Worm (Caenorhabditis elegans) whole organism, late embryonic: ENCODE results near the gene dcs-1.

Experiments
- C08G9.2 ChIP-seq: sonication (generic microtip); optimal IDR thresholded peaks from 2 replicates; lab custom pipeline; 2016; ENCODE audit warnings: mild to moderate bottlenecking, missing genetic modification characterization, moderate library complexity, missing compliant biosample characterization
- T23F11.4 ChIP-seq: fragments of 200-800 bp; sonication (Bioruptor generic); optimal IDR thresholded peaks from 2 replicates; lab custom pipeline; 2018; ENCODE audit warnings: mild to moderate bottlenecking, missing genetic modification characterization, missing compliant biosample characterization
- Y22D7AL.16 ChIP-seq: sonication (generic microtip); optimal IDR thresholded peaks from 2 replicates; lab custom pipeline; 2016; ENCODE audit warnings: missing genetic modification characterization, missing compliant biosample characterization
- ahr-1 ChIP-seq: sonication (generic microtip); optimal IDR thresholded peaks from 2 replicates; lab custom pipeline; 2016; ENCODE audit warnings: missing genetic modification characterization, missing compliant biosample characterization
- ceh-18 ChIP-seq: sonication (generic microtip); optimal IDR thresholded peaks from 2 replicates; lab custom pipeline; 2016; ENCODE audit warnings: missing genetic modification characterization, missing compliant biosample characterization
- ceh-19 ChIP-seq: fragments of 200-800 bp; sonication (Bioruptor generic); optimal IDR thresholded peaks from 2 replicates; lab custom pipeline; 2018; ENCODE audit warnings: mild to moderate bottlenecking, missing genetic modification characterization, missing compliant biosample characterization
- ceh-34 ChIP-seq: sonication (generic microtip); optimal IDR thresholded peaks from 2 replicates; lab custom pipeline; 2016; ENCODE audit warnings: mild to moderate bottlenecking, missing genetic modification characterization, missing compliant biosample characterization
- ceh-45 ChIP-seq: fragments of 200-800 bp; sonication (Bioruptor generic); IDR thresholded peaks from 2 replicates; pipeline ENCODE4 v1.3.6; 2022; ENCODE audit warnings: missing genetic modification reagents, missing genetic modification characterization, missing compliant biosample characterization
- ceh-48 ChIP-seq: sonication (generic microtip); optimal IDR thresholded peaks from 2 replicates; lab custom pipeline; 2016; ENCODE audit warnings: missing genetic modification characterization, inconsistent platforms, missing compliant biosample characterization
- ceh-9 ChIP-seq: sonication (generic microtip); optimal IDR thresholded peaks from 2 replicates; lab custom pipeline; 2016; ENCODE audit warnings: mild to moderate bottlenecking, missing genetic modification characterization, inconsistent platforms, missing compliant biosample characterization
- che-1 ChIP-seq: sonication (generic microtip); optimal IDR thresholded peaks from 2 replicates; lab custom pipeline; 2016; ENCODE audit warnings: mild to moderate bottlenecking, missing genetic modification characterization, missing compliant biosample characterization
- dve-1 ChIP-seq: sonication (generic microtip); optimal IDR thresholded peaks from 2 replicates; lab custom pipeline; 2017; ENCODE audit warnings: antibody characterized with exemption, mild to moderate bottlenecking, missing genetic modification characterization, missing compliant biosample characterization
- fkh-6 ChIP-seq: sonication (generic microtip); optimal IDR thresholded peaks from 2 replicates; lab custom pipeline; 2016; ENCODE audit warnings: missing genetic modification characterization, missing compliant biosample characterization
- gmeb-2 ChIP-seq: sonication (generic microtip); optimal IDR thresholded peaks from 2 replicates; lab custom pipeline; 2016; ENCODE audit warnings: missing genetic modification characterization, inconsistent platforms, missing compliant biosample characterization
- hlh-15 ChIP-seq: sonication (generic microtip); optimal IDR thresholded peaks from 2 replicates; lab custom pipeline; 2016; ENCODE audit warnings: missing genetic modification characterization, missing compliant biosample characterization
- hlh-6 ChIP-seq: sonication (generic microtip); optimal IDR thresholded peaks from 2 replicates; lab custom pipeline; 2016; ENCODE audit warnings: missing genotype, missing genetic modification characterization, missing compliant biosample characterization
- hlh-8 ChIP-seq: sonication (generic microtip); optimal IDR thresholded peaks from 2 replicates; lab custom pipeline; 2016; ENCODE audit warnings: missing genotype, missing genetic modification characterization, missing compliant biosample characterization
- madf-2 ChIP-seq: sonication (generic microtip); optimal IDR thresholded peaks from 2 replicates; lab custom pipeline; 2017; ENCODE audit warnings: missing genetic modification characterization, missing compliant biosample characterization
- mec-3 ChIP-seq: sonication (generic microtip); optimal IDR thresholded peaks from 2 replicates; lab custom pipeline; 2016; ENCODE audit warnings: borderline replicate concordance, missing genetic modification characterization, missing compliant biosample characterization
- nfya-1 ChIP-seq: sonication (generic microtip); optimal IDR thresholded peaks from 2 replicates; lab custom pipeline; 2017; ENCODE audit warnings: missing genetic modification characterization, mild to moderate bottlenecking, missing compliant biosample characterization, antibody characterized with exemption, moderate library complexity
- nhr-11 ChIP-seq: fragments of 150-350 bp; optimal IDR thresholded peaks from 2 replicates; lab custom pipeline; 2014; ENCODE audit warnings: missing biosample characterization, missing genetic modification characterization
- npax-4 ChIP-seq: sonication (generic microtip); optimal IDR thresholded peaks from 2 replicates; lab custom pipeline; 2016; ENCODE audit warnings: missing genetic modification characterization, missing compliant biosample characterization
- pat-9 ChIP-seq: fragments of 200-800 bp; sonication (Bioruptor generic); optimal IDR thresholded peaks from 2 replicates; lab custom pipeline; 2018; ENCODE audit warnings: mild to moderate bottlenecking, missing genetic modification characterization, moderate library complexity, missing compliant biosample characterization
- pax-1 ChIP-seq: fragments of 150-350 bp; optimal IDR thresholded peaks from 2 replicates; lab custom pipeline; 2014; ENCODE audit warnings: missing biosample characterization, missing genetic modification characterization
- pros-1 ChIP-seq: fragments of 150-350 bp; optimal IDR thresholded peaks from 2 replicates; lab custom pipeline; 2014; ENCODE audit warnings: missing biosample characterization, missing genetic modification reagents, missing genetic modification characterization
- ref-2 ChIP-seq: sonication (generic microtip); optimal IDR thresholded peaks from 2 replicates; lab custom pipeline; 2016; ENCODE audit warnings: missing genetic modification characterization, missing compliant biosample characterization
- sdc-2 ChIP-seq: sonication (generic microtip); optimal IDR thresholded peaks from 2 replicates; lab custom pipeline; 2016; ENCODE audit warnings: missing genotype, missing genetic modification characterization, missing compliant biosample characterization
- sox-4 ChIP-seq: sonication (generic microtip); optimal IDR thresholded peaks from 2 replicates; lab custom pipeline; 2017; ENCODE audit warnings: mild to moderate bottlenecking, missing genetic modification characterization, inconsistent platforms, missing compliant biosample characterization
- tbx-2 ChIP-seq: sonication (generic microtip); optimal IDR thresholded peaks from 2 replicates; lab custom pipeline; 2016; ENCODE audit warnings: missing genetic modification characterization, missing compliant biosample characterization
- tbx-7 ChIP-seq: sonication (generic microtip); optimal IDR thresholded peaks from 2 replicates; lab custom pipeline; 2016; ENCODE audit warnings: missing genotype, missing genetic modification characterization, missing compliant biosample characterization
- unc-3 ChIP-seq, 2 experiments: fragments of 200-800 bp in 1 of 2; sonication (Bioruptor generic) in 1 of 2; sonication (generic microtip) in 1 of 2; conservative IDR thresholded peaks in 1 of 2; optimal IDR thresholded peaks in 1 of 2; 2 replicates each; pipeline versions ENCODE4 v1.3.6 to Lab custom; 2016 to 2022; ENCODE audit warnings: missing compliant biosample characterization in 2 of 2, missing genetic modification characterization in 2 of 2, missing genetic modification reagents in 1 of 2
- unc-42 ChIP-seq: sonication (generic microtip); optimal IDR thresholded peaks from 2 replicates; lab custom pipeline; 2016; ENCODE audit warnings: missing genotype, missing genetic modification characterization, missing compliant biosample characterization
- unc-55 ChIP-seq: sonication (generic microtip); optimal IDR thresholded peaks from 2 replicates; lab custom pipeline; 2017; ENCODE audit warnings: missing biosample characterization, missing genetic modification reagents, missing genetic modification characterization
- unc-86 ChIP-seq: sonication (generic microtip); optimal IDR thresholded peaks from 2 replicates; lab custom pipeline; 2016; ENCODE audit warnings: missing genetic modification characterization, missing compliant biosample characterization
- zip-5 ChIP-seq: sonication (generic microtip); optimal IDR thresholded peaks from 2 replicates; lab custom pipeline; 2016; ENCODE audit warnings: missing genetic modification characterization, missing compliant biosample characterization
- ztf-16 ChIP-seq: sonication (generic microtip); optimal IDR thresholded peaks from 2 replicates; lab custom pipeline; 2017; ENCODE audit warnings: missing genetic modification characterization, missing compliant biosample characterization

The dcs-1 gene

DNA sequence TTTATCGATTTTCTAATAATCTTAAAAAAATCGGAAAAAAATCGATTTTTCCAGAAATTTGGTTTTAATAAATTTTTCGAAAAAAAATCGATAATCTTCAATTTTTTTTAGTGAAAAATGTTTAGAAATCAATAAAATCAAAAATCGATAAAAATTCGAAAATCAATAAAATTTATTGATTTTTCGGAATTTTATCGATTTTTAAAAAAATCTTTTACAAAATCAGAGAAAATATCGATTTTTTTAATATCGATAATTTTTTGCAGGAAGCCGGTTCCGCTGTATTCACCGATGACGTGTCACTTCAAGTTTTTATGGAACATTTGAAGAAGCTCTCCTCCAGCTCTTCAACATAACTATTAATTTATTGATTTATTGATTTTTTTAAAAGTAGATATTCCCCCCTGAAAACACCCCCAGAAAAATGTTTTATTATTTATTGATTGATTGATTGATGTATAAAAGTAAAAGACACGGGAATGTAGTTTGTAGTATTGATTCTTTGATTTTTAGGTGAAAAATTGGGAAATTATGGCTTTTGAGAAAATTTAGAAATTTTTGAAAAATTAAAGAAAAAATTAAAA is 14.8 kb upstream of the dcs-1 start:
- TF ChIP-seq ref-2 (tag; lab: Kevin White, UChicago): no peak
- TF ChIP-seq ceh-48: peak; percentile 43
- no peak for TF ChIP-seq hlh-8 (tag; lab: Kevin White, UChicago)
- no peak for TF ChIP-seq C08G9.2
- TF ChIP-seq unc-55 (GFP tag; lab: Kevin White, UChicago): no peak
- no peak for TF ChIP-seq fkh-6 (tag; lab: Kevin White, UChicago)

DNA sequence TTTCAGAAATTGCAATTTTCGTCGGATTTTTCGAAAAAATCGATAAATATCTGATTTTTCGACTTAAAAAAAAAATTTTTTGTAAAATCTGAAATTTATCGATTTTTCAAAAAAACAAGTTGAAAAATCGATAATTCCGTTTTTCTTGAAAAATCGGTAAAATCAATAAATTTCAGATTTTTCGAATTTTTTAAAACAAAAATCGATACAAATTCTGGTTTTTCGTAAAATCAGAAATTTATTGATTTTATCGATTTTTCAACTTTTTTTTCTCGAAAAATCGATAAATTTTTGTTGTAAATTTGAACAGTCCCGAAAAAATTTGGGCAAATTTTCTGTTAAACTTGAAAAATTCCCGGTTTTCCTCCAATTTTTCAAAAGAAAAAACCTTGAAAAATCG is 13.9 kb upstream of the dcs-1 start:
- TF ChIP-seq ceh-48 (peak; percentile 52), pat-9 (tag; lab: Kevin White, UChicago) (no peak)

DNA sequence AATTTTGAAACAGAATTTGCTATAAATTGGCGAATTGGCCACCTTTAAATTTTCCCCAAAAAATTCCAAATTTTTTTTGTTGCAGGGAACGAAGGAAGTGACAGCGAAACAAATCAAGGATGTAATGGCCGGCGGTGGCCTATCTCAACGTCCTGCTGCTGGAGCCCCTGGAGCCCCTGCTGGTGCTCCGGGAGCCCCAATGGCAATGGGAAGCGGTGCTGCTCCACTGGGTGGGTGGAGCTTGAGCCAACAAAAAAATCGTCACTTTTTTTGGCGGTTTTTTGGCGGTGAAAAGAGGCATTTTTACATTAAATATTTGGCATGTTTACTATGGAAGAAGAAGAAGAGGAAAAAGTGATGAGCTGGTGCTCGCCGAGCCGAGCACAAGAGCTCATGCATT is 6.6 kb upstream of the dcs-1 start:
- no peak for TF ChIP-seq fkh-6 (tag; lab: Kevin White, UChicago)
- TF ChIP-seq nhr-11 (tag; lab: Kevin White, UChicago): no peak
- no peak for TF ChIP-seq hlh-15 (tag; lab: Kevin White, UChicago)
- TF ChIP-seq sdc-2: no peak
- no peak for TF ChIP-seq unc-42 (tag; lab: Kevin White, UChicago)
- TF ChIP-seq Y22D7AL.16: no peak
- TF ChIP-seq nfya-1 (tag; lab: Kevin White, UChicago): no peak
- TF ChIP-seq madf-2 (tag; lab: Kevin White, UChicago): no peak
- TF ChIP-seq T23F11.4 (GFP tag; lab: Kevin White, UChicago): no peak
- TF ChIP-seq ceh-48: no peak
- TF ChIP-seq ztf-16 (tag; lab: Kevin White, UChicago): no peak
- TF ChIP-seq pax-1 (tag; lab: Kevin White, UChicago): no peak
- no peak for TF ChIP-seq dve-1
- no peak for TF ChIP-seq hlh-6 (tag; lab: Kevin White, UChicago)
- no peak for TF ChIP-seq ceh-34 (tag; lab: Kevin White, UChicago)
- no peak for TF ChIP-seq che-1 (tag; lab: Kevin White, UChicago)
- no peak for TF ChIP-seq unc-86 (tag; lab: Kevin White, UChicago)
- TF ChIP-seq npax-4 (tag; lab: Kevin White, UChicago): no peak

DNA sequence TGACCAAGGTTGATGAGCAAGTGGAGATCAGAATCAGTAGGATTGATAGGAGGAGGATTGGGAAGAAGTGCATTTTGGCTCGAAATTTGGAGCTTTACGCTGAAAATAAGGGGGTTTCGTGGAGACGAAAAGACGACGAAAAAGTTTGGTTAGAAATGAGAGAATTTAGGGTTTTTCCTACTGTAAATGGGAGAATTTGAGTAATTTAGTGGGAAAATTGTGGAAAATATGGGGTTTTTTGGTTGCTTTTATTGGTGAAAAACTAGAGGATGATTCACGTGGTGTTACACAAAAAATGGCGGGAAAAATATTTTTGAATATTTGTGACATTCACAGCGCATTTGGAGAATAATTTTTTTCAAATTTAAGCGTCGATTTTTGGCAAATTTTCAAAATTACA is 4.4 kb upstream of the dcs-1 start, which contains the start of gene nlp-69:
TSS of gene nlp-69 (minus strand) at position 101 of the 400 bp plus-strand sequence.
- TF ChIP-seq Y22D7AL.16 (no peak), gmeb-2 (tag; lab: Kevin White, UChicago) (no peak), dve-1 (no peak), sox-4 (tag; lab: Kevin White, UChicago) (no peak), zip-5 (tag; lab: Kevin White, UChicago) (no peak), unc-3 (GFP tag; conservative IDR thresholded peaks at IDR 0.05; lab: Robert Waterston, UW) (no peak), unc-3 (tag; optimal IDR thresholded peaks at IDR 0.05; lab: Kevin White, UChicago) (no peak), pros-1 (tag; lab: Kevin White, UChicago) (no peak), ahr-1 (tag; lab: Kevin White, UChicago) (no peak), hlh-8 (tag; lab: Kevin White, UChicago) (no peak), ceh-18 (tag; lab: Kevin White, UChicago) (no peak), mec-3 (tag; lab: Kevin White, UChicago) (no peak), ztf-16 (tag; lab: Kevin White, UChicago) (no peak), tbx-7 (no peak), ceh-45 (GFP tag; lab: Robert Waterston, UW) (no peak), ceh-9 (tag; lab: Kevin White, UChicago) (no peak), T23F11.4 (GFP tag; lab: Kevin White, UChicago) (no peak), tbx-2 (tag; lab: Kevin White, UChicago) (no peak), ceh-19 (GFP tag; lab: Kevin White, UChicago) (no peak)
- TF ChIP-seq, all 69 proteins: peak for 0
